Worm (Caenorhabditis elegans) whole organism, midembryonic: ENCODE measurements around the gene lbp-1.

Source experiments
- T22C8.4 ChIP-seq: fragments of 200-800 bp; sonication (Bioruptor generic); IDR thresholded peaks from 2 replicates; pipeline ENCODE4 v1.3.6; 2022; ENCODE audit warnings: missing genetic modification characterization, missing compliant biosample characterization
- ref-1 ChIP-seq: fragments of 200-800 bp; sonication (Bioruptor generic); conservative IDR thresholded peaks from 2 replicates; pipeline ENCODE4 v1.3.6; 2022; ENCODE audit warnings: missing genetic modification reagents, missing genetic modification characterization, missing compliant biosample characterization
- ztf-23 ChIP-seq: fragments of 200-800 bp; sonication (Bioruptor generic); IDR thresholded peaks from 2 replicates; pipeline ENCODE4 v1.3.6; 2022; ENCODE audit warnings: missing genetic modification reagents, missing genetic modification characterization, missing compliant biosample characterization
- ztf-29 ChIP-seq: fragments of 200-800 bp; sonication (Bioruptor generic); IDR thresholded peaks from 2 replicates; pipeline ENCODE4 v1.3.6; 2022; ENCODE audit warnings: missing genetic modification reagents, missing genetic modification characterization, missing compliant biosample characterization

DNA sequence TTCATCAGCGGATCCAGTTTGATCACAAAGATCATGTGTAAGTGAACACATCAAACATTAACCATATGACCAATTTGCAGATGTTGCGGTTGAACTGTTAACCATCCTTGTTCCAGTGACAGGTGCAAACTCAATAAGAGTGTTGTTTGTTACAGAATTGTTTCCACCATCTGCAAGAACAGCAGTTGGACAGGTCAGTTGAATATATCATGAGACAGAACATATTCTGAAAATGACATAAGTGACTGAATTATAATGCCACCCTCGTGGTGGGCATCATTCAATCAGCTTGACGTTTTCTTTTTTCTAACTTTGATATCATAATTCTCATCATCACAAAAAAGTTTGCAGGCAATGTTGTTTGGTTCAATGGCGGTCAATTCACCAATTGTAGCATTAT is 41.6 kb downstream of the lbp-1 start:
- TF ChIP-seq ref-1 (GFP tag; lab: Robert Waterston, UW) (no peak), ztf-29 (GFP tag; lab: Robert Waterston, UW) (no peak), ztf-23 (GFP tag; lab: Robert Waterston, UW) (no peak), T22C8.4 (GFP tag; lab: Robert Waterston, UW) (no peak)
